Worm (Caenorhabditis elegans) whole organism, L4 larva: ENCODE data around the gene rpoa-49.

Experiments
- F10B5.3 ChIP-seq: sonication (generic microtip); optimal IDR thresholded peaks from 2 replicates; lab custom pipeline; 2016; ENCODE audit warnings: mild to moderate bottlenecking, missing genetic modification characterization, missing compliant biosample characterization
- F37D6.2 ChIP-seq: sonication (generic microtip); optimal IDR thresholded peaks from 2 replicates; lab custom pipeline; 2016; ENCODE audit warnings: mild to moderate bottlenecking, missing genetic modification characterization, missing compliant biosample characterization
- F49E8.2 ChIP-seq: sonication (generic microtip); optimal IDR thresholded peaks from 2 replicates; lab custom pipeline; 2016; ENCODE audit warnings: missing compliant biosample characterization, mild to moderate bottlenecking, missing genetic modification characterization, borderline replicate concordance
- R02D3.7 ChIP-seq: fragments of 150-350 bp; sonication (generic microtip); optimal IDR thresholded peaks from 3 replicates; lab custom pipeline; 2014; ENCODE audit warnings: missing biosample characterization, missing genetic modification characterization
- T20F7.1 ChIP-seq: fragments of 200-800 bp; sonication (Bioruptor generic); optimal IDR thresholded peaks from 2 replicates; lab custom pipeline; 2018; ENCODE audit warnings: mild to moderate bottlenecking, missing genetic modification characterization, missing compliant biosample characterization
- T26A8.4 ChIP-seq: fragments of 200-800 bp; sonication (Bioruptor generic); IDR thresholded peaks from 2 replicates; pipeline ENCODE4 v1.3.6; 2022; ENCODE audit warnings: missing genetic modification characterization, missing compliant biosample characterization
- Y105C5A.15 ChIP-seq: fragments of 200-800 bp; sonication (Bioruptor generic); IDR thresholded peaks from 2 replicates; pipeline ENCODE4 v1.3.6; 2022; ENCODE audit warnings: missing genetic modification characterization, missing compliant biosample characterization
- ZK337.2 ChIP-seq: fragments of 200-800 bp; sonication (Bioruptor generic); IDR thresholded peaks from 2 replicates; pipeline ENCODE4 v1.3.6; 2022; ENCODE audit warnings: missing genetic modification reagents, missing genetic modification characterization, missing compliant biosample characterization
- ZK546.5 ChIP-seq, 2 experiments: sonication (generic microtip); optimal IDR thresholded peaks; 2 replicates each; lab custom pipeline; 2017; ENCODE audit warnings: missing biosample characterization in 2 of 2, missing genetic modification characterization in 2 of 2
- aha-1 ChIP-seq: fragments of 150-350 bp; peaks from one replicate; lab custom pipeline; 2014; ENCODE audit warnings: missing biosample characterization, missing genetic modification characterization
- ama-1 ChIP-seq: fragments of 150-350 bp; optimal IDR thresholded peaks from 2 replicates; lab custom pipeline; 2014; ENCODE audit warnings: inconsistent platforms, mixed read lengths
- arid-1 ChIP-seq: fragments of 200-800 bp; sonication (Bioruptor generic); conservative IDR thresholded peaks from 2 replicates; pipeline ENCODE4 v1.3.6; 2022; ENCODE audit warnings: missing genetic modification reagents, missing genetic modification characterization, missing compliant biosample characterization
- ceh-44 ChIP-seq: fragments of 200-800 bp; sonication (Bioruptor generic); IDR thresholded peaks from 2 replicates; pipeline ENCODE4 v1.3.6; 2022; ENCODE audit warnings: missing genetic modification reagents, missing genetic modification characterization, missing compliant biosample characterization
- ceh-62 ChIP-seq: sonication (generic microtip); optimal IDR thresholded peaks from 2 replicates; lab custom pipeline; 2017; ENCODE audit warnings: missing biosample characterization, missing genetic modification characterization
- ceh-82 ChIP-seq: sonication (generic microtip); optimal IDR thresholded peaks from 2 replicates; lab custom pipeline; 2017; ENCODE audit warnings: missing biosample characterization, missing genetic modification characterization
- ces-1 ChIP-seq: fragments of 150-350 bp; sonication (generic microtip); optimal IDR thresholded peaks from 4 replicates; lab custom pipeline; 2014; ENCODE audit warnings: missing biosample characterization, missing genetic modification reagents, missing genetic modification characterization
- ctbp-1 ChIP-seq: fragments of 200-800 bp; sonication (Bioruptor generic); IDR thresholded peaks from 2 replicates; pipeline ENCODE4 v1.3.6; 2022; ENCODE audit warnings: missing genetic modification reagents, missing genetic modification characterization, missing compliant biosample characterization
- daf-8 ChIP-seq: fragments of 200-800 bp; sonication (Bioruptor generic); IDR thresholded peaks from 2 replicates; pipeline ENCODE4 v1.3.6; 2022; ENCODE audit warnings: missing genetic modification characterization, missing compliant biosample characterization
- dmd-8 ChIP-seq: fragments of 200-800 bp; sonication (Bioruptor generic); IDR thresholded peaks from 2 replicates; pipeline ENCODE4 v1.3.6; 2022; ENCODE audit warnings: missing genetic modification characterization, missing compliant biosample characterization
- dmd-9 ChIP-seq: fragments of 200-800 bp; sonication (Bioruptor generic); IDR thresholded peaks from 2 replicates; pipeline ENCODE4 v1.3.6; 2022; ENCODE audit warnings: missing genetic modification reagents, missing genetic modification characterization, missing compliant biosample characterization
- duxl-1 ChIP-seq: sonication (generic microtip); optimal IDR thresholded peaks from 2 replicates; lab custom pipeline; 2016; ENCODE audit warnings: mild to moderate bottlenecking, missing genetic modification characterization, moderate library complexity, missing compliant biosample characterization; ENCODE audit not compliant: poor library complexity
- dve-1 ChIP-seq: sonication (generic microtip); optimal IDR thresholded peaks from 2 replicates; lab custom pipeline; 2017; ENCODE audit warnings: antibody characterized with exemption, mild to moderate bottlenecking, missing genetic modification characterization, missing compliant biosample characterization; ENCODE audit not compliant: insufficient read depth
- egl-43 ChIP-seq: fragments of 200-800 bp; sonication (Bioruptor generic); IDR thresholded peaks from 2 replicates; pipeline ENCODE4 v1.3.6; 2022; ENCODE audit warnings: missing genetic modification reagents, missing genetic modification characterization, missing compliant biosample characterization
- fos-1 ChIP-seq: fragments of 150-350 bp; optimal IDR thresholded peaks from 2 replicates; lab custom pipeline; 2014; ENCODE audit warnings: missing biosample characterization, missing genetic modification characterization
- gei-8 ChIP-seq: fragments of 200-800 bp; sonication (Bioruptor generic); optimal IDR thresholded peaks from 2 replicates; lab custom pipeline; 2018; ENCODE audit warnings: mild to moderate bottlenecking, missing genetic modification characterization, missing compliant biosample characterization
- hif-1 ChIP-seq, 2 experiments: sonication (generic microtip); optimal IDR thresholded peaks; 2 replicates each; lab custom pipeline; 2016 to 2017; ENCODE audit warnings: missing compliant biosample characterization in 2 of 2, missing genetic modification characterization in 2 of 2, missing genetic modification reagents in 2 of 2, missing genotype in 2 of 2, mild to moderate bottlenecking in 1 of 2
- hlh-11 ChIP-seq: fragments of 200-800 bp; sonication (Bioruptor generic); optimal IDR thresholded peaks from 2 replicates; lab custom pipeline; 2018; ENCODE audit warnings: mild to moderate bottlenecking, missing genetic modification characterization, missing compliant biosample characterization
- hlh-30 ChIP-seq: sonication (generic microtip); optimal IDR thresholded peaks from 2 replicates; lab custom pipeline; 2017; ENCODE audit warnings: antibody characterized with exemption, mild to moderate bottlenecking, missing genetic modification characterization, missing compliant biosample characterization; ENCODE audit not compliant: insufficient read depth
- lim-7 ChIP-seq: fragments of 200-800 bp; sonication (Bioruptor generic); IDR thresholded peaks from 2 replicates; pipeline ENCODE4 v1.3.6; 2022; ENCODE audit warnings: missing genetic modification characterization, missing compliant biosample characterization
- lin-13 ChIP-seq: fragments of 150-350 bp; optimal IDR thresholded peaks from 2 replicates; lab custom pipeline; 2014; ENCODE audit warnings: missing biosample characterization, missing genetic modification reagents, missing genetic modification characterization
- lin-29 ChIP-seq: fragments of 200-800 bp; sonication (Bioruptor generic); IDR thresholded peaks from 2 replicates; pipeline ENCODE4 v1.3.6; 2022; ENCODE audit warnings: missing genetic modification reagents, missing genetic modification characterization, missing compliant biosample characterization
- lir-3 ChIP-seq: sonication (generic microtip); optimal IDR thresholded peaks from 2 replicates; lab custom pipeline; 2016; ENCODE audit warnings: mild to moderate bottlenecking, missing genetic modification characterization, missing compliant biosample characterization
- madf-5 ChIP-seq, 2 experiments: fragments of 200-800 bp; sonication (Bioruptor generic); IDR thresholded peaks; 2 replicates each; pipeline ENCODE4 v1.3.6; 2022; ENCODE audit warnings: missing compliant biosample characterization in 2 of 2, missing genetic modification characterization in 2 of 2
- madf-9 ChIP-seq: fragments of 200-800 bp; sonication (Bioruptor generic); conservative IDR thresholded peaks from 2 replicates; pipeline ENCODE4 v1.3.6; 2022; ENCODE audit warnings: missing genetic modification reagents, missing genetic modification characterization, missing compliant biosample characterization
- mdl-1 ChIP-seq, 2 experiments: fragments of 150-350 bp in 1 of 2; sonication (generic microtip) in 1 of 2; optimal IDR thresholded peaks; 2 replicates each; lab custom pipeline; 2014 to 2017; ENCODE audit warnings: missing biosample characterization in 2 of 2, missing genetic modification characterization in 2 of 2
- mdt-29 ChIP-seq: fragments of 200-800 bp; sonication (Bioruptor generic); IDR thresholded peaks from 2 replicates; pipeline ENCODE4 v1.3.6; 2022; ENCODE audit warnings: missing genetic modification reagents, missing genetic modification characterization, missing compliant biosample characterization
- nhr-10 ChIP-seq: fragments of 150-350 bp; optimal IDR thresholded peaks from 2 replicates; lab custom pipeline; 2014; ENCODE audit warnings: missing biosample characterization, missing genetic modification characterization
- nhr-11 ChIP-seq: fragments of 150-350 bp; optimal IDR thresholded peaks from 2 replicates; lab custom pipeline; 2014; ENCODE audit warnings: missing biosample characterization, missing genetic modification characterization
- nhr-25 ChIP-seq: sonication (generic microtip); optimal IDR thresholded peaks from 2 replicates; lab custom pipeline; 2017; ENCODE audit warnings: missing genetic modification characterization, mild to moderate bottlenecking, missing compliant biosample characterization, antibody characterized with exemption, moderate library complexity, borderline replicate concordance; ENCODE audit not compliant: insufficient read depth
- nhr-28 ChIP-seq: fragments of 150-350 bp; optimal IDR thresholded peaks from 2 replicates; lab custom pipeline; 2014; ENCODE audit warnings: missing biosample characterization, missing genetic modification characterization
- nhr-48 ChIP-seq: sonication (generic microtip); optimal IDR thresholded peaks from 2 replicates; lab custom pipeline; 2016; ENCODE audit warnings: mild to moderate bottlenecking, missing genetic modification characterization, missing compliant biosample characterization
- nhr-6 ChIP-seq: fragments of 150-350 bp; optimal IDR thresholded peaks from 2 replicates; lab custom pipeline; 2014; ENCODE audit warnings: missing biosample characterization, missing genetic modification characterization
- pha-4 ChIP-seq, 2 experiments: fragments of 150-350 bp in 1 of 2; fragments of 200-800 bp in 1 of 2; sonication (Bioruptor generic) in 1 of 2; IDR thresholded peaks in 1 of 2; optimal IDR thresholded peaks in 1 of 2; 2 replicates each; pipeline versions ENCODE4 v1.3.6 to Lab custom; 2014 to 2022; ENCODE audit warnings: missing genetic modification characterization in 2 of 2, missing genetic modification reagents in 2 of 2, missing biosample characterization in 1 of 2, missing compliant biosample characterization in 1 of 2
- rbr-2 ChIP-seq: sonication (generic microtip); optimal IDR thresholded peaks from 2 replicates; lab custom pipeline; 2016; ENCODE audit warnings: missing genotype, missing genetic modification characterization, missing compliant biosample characterization
- snpc-4 ChIP-seq: fragments of 150-350 bp; optimal IDR thresholded peaks from 2 replicates; lab custom pipeline; 2014; ENCODE audit warnings: missing biosample characterization, missing genetic modification characterization
- tag-97 ChIP-seq: fragments of 200-800 bp; sonication (Bioruptor generic); IDR thresholded peaks from 2 replicates; pipeline ENCODE4 v1.3.6; 2022; ENCODE audit warnings: missing genetic modification characterization, missing compliant biosample characterization
- tra-1 ChIP-seq: fragments of 200-800 bp; sonication (Bioruptor generic); IDR thresholded peaks from 2 replicates; pipeline ENCODE4 v1.3.6; 2022; ENCODE audit warnings: missing genetic modification reagents, missing genetic modification characterization, missing compliant biosample characterization
- zfp-3 ChIP-seq: fragments of 200-800 bp; sonication (Bioruptor generic); conservative IDR thresholded peaks from 2 replicates; pipeline ENCODE4 v1.3.6; 2022; ENCODE audit warnings: missing genetic modification reagents, missing genetic modification characterization, missing compliant biosample characterization
- zip-11 ChIP-seq: fragments of 200-800 bp; sonication (Bioruptor generic); IDR thresholded peaks from 2 replicates; pipeline ENCODE4 v1.3.6; 2022; ENCODE audit warnings: missing genetic modification characterization, missing compliant biosample characterization
- zip-2 ChIP-seq: fragments of 150-350 bp; optimal IDR thresholded peaks from 2 replicates; lab custom pipeline; 2014; ENCODE audit warnings: missing biosample characterization, missing genetic modification characterization
- ztf-7 ChIP-seq: fragments of 150-350 bp; optimal IDR thresholded peaks from 2 replicates; lab custom pipeline; 2014; ENCODE audit warnings: missing biosample characterization, missing genetic modification characterization

rpoa-49 gene

ce11 chrII:24559-24998, 20.3 kb upstream of the rpoa-49 start, which contains the start of gene enee-1 (continued):
- TF ChIP-seq zip-11: no peak
- peak; percentile 28 for TF ChIP-seq nhr-25 (tag; lab: Kevin White, UChicago)
- peak; percentile 90 for TF ChIP-seq ama-1 (lab: Kevin White, UChicago)
- TF ChIP-seq R02D3.7: no peak
- peak in 1 of 2 experiments; percentile 70 for TF ChIP-seq hif-1 (tag; optimal IDR thresholded peaks at IDR 0.05; lab: Kevin White, UChicago)
- TF ChIP-seq ctbp-1 (GFP tag; lab: Robert Waterston, UW): peak; percentile 39; the same call in 1 of the 2 replicates
- TF ChIP-seq fos-1 (tag; lab: Kevin White, UChicago): no peak
- peak; percentile 36 for TF ChIP-seq nhr-28 (tag; lab: Kevin White, UChicago)
- TF ChIP-seq rbr-2: peak; percentile 72
- TF ChIP-seq ceh-44 (GFP tag; lab: Robert Waterston, UW): no peak
- peak in 1 of 2 experiments; percentile 18 for TF ChIP-seq mdl-1 (tag; optimal IDR thresholded peaks at IDR 0.05; lab: Kevin White, UChicago)
- TF ChIP-seq nhr-6 (tag; lab: Kevin White, UChicago): peak; percentile 93
- TF ChIP-seq F10B5.3 (tag; lab: Kevin White, UChicago): peak; percentile 48
- peak; percentile 65 for TF ChIP-seq hlh-11 (tag; lab: Kevin White, UChicago)
- no peak for TF ChIP-seq ceh-62 (tag; lab: Kevin White, UChicago)
- no peak for TF ChIP-seq ZK337.2 (GFP tag; lab: Robert Waterston, UW)
- no peak for TF ChIP-seq ceh-82 (tag; lab: Kevin White, UChicago)
- peak; percentile 50; the same call in 1 of the 2 replicates for TF ChIP-seq lin-29 (GFP tag; lab: Robert Waterston, UW)
- no peak for TF ChIP-seq dmd-8
- peak; percentile 76 for TF ChIP-seq hlh-30 (tag; lab: Kevin White, UChicago)
- peak; percentile 84 for TF ChIP-seq T20F7.1 (GFP tag; lab: Kevin White, UChicago)
- TF ChIP-seq ztf-7 (tag; lab: Kevin White, UChicago): peak; percentile 65
- no peak for TF ChIP-seq gei-8
- no peak for TF ChIP-seq ces-1
- no peak for TF ChIP-seq daf-8 (GFP tag; lab: Robert Waterston, UW)
- peak; percentile 75 for TF ChIP-seq duxl-1 (tag; lab: Kevin White, UChicago)
- peak; percentile 15 for TF ChIP-seq F37D6.2 (tag; lab: Kevin White, UChicago)
- no peak for TF ChIP-seq dmd-9
- TF ChIP-seq aha-1 (tag; lab: Kevin White, UChicago): peak; percentile 95
- no peak for TF ChIP-seq tra-1
- peak; percentile 94 for TF ChIP-seq T26A8.4
- peak; percentile 61 for TF ChIP-seq lin-13 (GFP tag; lab: Kevin White, UChicago)
- TF ChIP-seq nhr-11 (tag; lab: Kevin White, UChicago): peak; percentile 75
- no peak for TF ChIP-seq zfp-3
- peak; percentile 36 for TF ChIP-seq nhr-48 (tag; lab: Kevin White, UChicago)
- no peak for TF ChIP-seq ZK546.5 (tag; optimal IDR thresholded peaks at IDR 0.05; lab: Kevin White, UChicago)
- TF ChIP-seq madf-9 (GFP tag; lab: Robert Waterston, UW): peak; percentile 31; the same call in 1 of the 2 replicates
- 0 out of 2 replicates have a peak, but pooled peaks have one; percentile 40 for TF ChIP-seq mdt-29
- peak; percentile 92 for TF ChIP-seq dve-1 (tag; lab: Kevin White, UChicago)
- TF ChIP-seq tag-97 (GFP tag; lab: Robert Waterston, UW): no peak
- TF ChIP-seq Y105C5A.15 (GFP tag; lab: Robert Waterston, UW): no peak
- TF ChIP-seq madf-5 (GFP tag; IDR thresholded peaks at IDR 0.05; lab: Robert Waterston, UW): no peak
- TF ChIP-seq lim-7: no peak
- TF ChIP-seq lir-3 (tag; lab: Kevin White, UChicago): no peak
- no peak for TF ChIP-seq F49E8.2 (tag; lab: Kevin White, UChicago)
- TF ChIP-seq egl-43 (GFP tag; lab: Robert Waterston, UW): no peak
- TF ChIP-seq pha-4 (GFP tag; IDR thresholded peaks at IDR 0.05; lab: Robert Waterston, UW): peak; percentile 26; the same call in 1 of the 2 replicates
- peak; percentile 59 for TF ChIP-seq pha-4 (tag; optimal IDR thresholded peaks at IDR 0.05; lab: Kevin White, UChicago)
- peak; percentile 52 for TF ChIP-seq arid-1 (GFP tag; lab: Robert Waterston, UW)
- peak; percentile 70 for TF ChIP-seq zip-2 (tag; lab: Kevin White, UChicago)
- no peak for TF ChIP-seq nhr-10
- TF ChIP-seq snpc-4: no peak
